Worm (Caenorhabditis elegans): ENCODE results near the gene str-249.

DNA sequence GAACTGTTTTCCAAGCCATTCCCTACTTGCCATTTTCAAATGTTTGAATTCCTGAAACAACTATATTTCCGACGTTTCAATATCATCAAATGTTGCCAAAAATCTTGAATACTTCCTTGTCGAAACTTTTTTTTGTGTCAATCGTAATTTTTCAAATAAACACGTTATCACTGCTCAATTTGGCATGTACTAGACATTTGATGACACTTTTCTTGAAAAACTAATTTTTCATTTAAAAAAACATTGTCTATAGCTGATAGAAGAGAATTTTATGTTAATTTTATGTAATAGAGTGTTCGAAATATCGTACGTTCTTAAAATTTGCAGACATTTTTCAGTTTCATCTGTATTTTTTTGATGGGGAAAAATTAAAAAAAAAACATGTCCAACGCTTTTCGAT, 3.8 kb downstream of the str-249 start:
- TF ChIP-seq dao-5 (tag; optimal IDR thresholded peaks at IDR 0.05) (no peak), him-1 (tag; optimal IDR thresholded peaks at IDR 0.05) (no peak)

Measured in whole organism, L4/young adult.